Fruit fly (Drosophila melanogaster) whole organism, pupa: ENCODE results near the gene CG14204.

Experiments
- CG10348 ChIP-seq: fragments of 200-800 bp; sonication (Bioruptor generic); IDR thresholded peaks from 2 replicates; pipeline ENCODE4 v1.3.6; 2022; ENCODE audit warnings: missing biosample characterization, missing genetic modification characterization
- CG12605 ChIP-seq: fragments of 200-800 bp; sonication (Bioruptor generic); IDR thresholded peaks from 2 replicates; pipeline ENCODE4 v1.3.6; 2022; ENCODE audit warnings: missing biosample characterization, missing genetic modification characterization
- CG13204 ChIP-seq: fragments of 200-800 bp; sonication (Bioruptor generic); optimal IDR thresholded peaks from 2 replicates; lab custom pipeline; 2018; ENCODE audit warnings: missing biosample characterization, mild to moderate bottlenecking, missing genetic modification characterization, moderate library complexity
- CG14655 ChIP-seq: fragments of 200-800 bp; sonication (Bioruptor generic); optimal IDR thresholded peaks from 3 replicates; lab custom pipeline; 2017; ENCODE audit warnings: mild to moderate bottlenecking, missing biosample characterization, missing genetic modification reagents, missing genetic modification characterization
- CG15710 ChIP-seq: fragments of 200-800 bp; sonication (Bioruptor generic); optimal IDR thresholded peaks from 2 replicates; lab custom pipeline; 2018; ENCODE audit warnings: missing biosample characterization, mild to moderate bottlenecking, missing genetic modification characterization, moderate library complexity
- CG17806 ChIP-seq: fragments of 200-800 bp; sonication (Bioruptor generic); optimal IDR thresholded peaks from 2 replicates; lab custom pipeline; 2018; ENCODE audit warnings: missing biosample characterization, mild to moderate bottlenecking, missing genetic modification characterization, moderate library complexity
- CG32121 ChIP-seq: fragments of 200-800 bp; sonication (Bioruptor generic); IDR thresholded peaks from 2 replicates; pipeline ENCODE4 v1.3.6; 2022; ENCODE audit warnings: missing biosample characterization, missing genetic modification characterization
- CG34367 ChIP-seq: fragments of 200-800 bp; sonication (Bioruptor generic); optimal IDR thresholded peaks from 2 replicates; lab custom pipeline; 2018; ENCODE audit warnings: missing biosample characterization, mild to moderate bottlenecking, missing genetic modification characterization
- CG4496 ChIP-seq: fragments of 200-800 bp; sonication (Bioruptor generic); IDR thresholded peaks from 3 replicates; pipeline ENCODE4 v1.3.6; 2022; ENCODE audit warnings: missing biosample characterization, missing genetic modification characterization
- CG8159 ChIP-seq: fragments of 200-800 bp; sonication (Bioruptor generic); optimal IDR thresholded peaks from 3 replicates; lab custom pipeline; 2018; ENCODE audit warnings: missing biosample characterization, mild to moderate bottlenecking, missing genetic modification characterization, moderate library complexity
- CG8301 ChIP-seq: fragments of 200-800 bp; sonication (Bioruptor generic); optimal IDR thresholded peaks from 2 replicates; lab custom pipeline; 2018; ENCODE audit warnings: missing biosample characterization, mild to moderate bottlenecking, missing genetic modification characterization
- CG9948 ChIP-seq: fragments of 200-800 bp; sonication (Bioruptor generic); optimal IDR thresholded peaks from 2 replicates; lab custom pipeline; 2018; ENCODE audit warnings: missing biosample characterization, mild to moderate bottlenecking, missing genetic modification characterization, moderate library complexity
- D1 ChIP-seq: fragments of 200-800 bp; sonication (Bioruptor generic); optimal IDR thresholded peaks from 2 replicates; lab custom pipeline; 2018; ENCODE audit warnings: missing biosample characterization, mild to moderate bottlenecking, missing genetic modification characterization, moderate library complexity
- EcR ChIP-seq: fragments of 200-800 bp; sonication (Bioruptor generic); optimal IDR thresholded peaks from 3 replicates; lab custom pipeline; 2019; ENCODE audit warnings: missing biosample characterization, missing genetic modification characterization, mild to moderate bottlenecking, moderate library complexity, missing genetic modification reagents
- Ets98B ChIP-seq: fragments of 200-800 bp; sonication (Bioruptor generic); IDR thresholded peaks from 2 replicates; pipeline ENCODE4 v1.3.6; 2022; ENCODE audit warnings: missing biosample characterization, missing genetic modification characterization
- Pif1A ChIP-seq: fragments of 200-800 bp; sonication (Bioruptor generic); optimal IDR thresholded peaks from 3 replicates; lab custom pipeline; 2016; ENCODE audit warnings: missing biosample characterization, missing genetic modification characterization
- Pif1B ChIP-seq: fragments of 200-800 bp; sonication (Bioruptor generic); optimal IDR thresholded peaks from 3 replicates; lab custom pipeline; 2016; ENCODE audit warnings: missing biosample characterization, missing genetic modification characterization
- Snoo ChIP-seq: fragments of 200-800 bp; sonication (Bioruptor generic); optimal IDR thresholded peaks from 3 replicates; lab custom pipeline; 2017; ENCODE audit warnings: missing biosample characterization, mild to moderate bottlenecking, missing genetic modification characterization, inconsistent platforms
- fd96Ca ChIP-seq: fragments of 200-800 bp; sonication (Bioruptor generic); IDR thresholded peaks from 3 replicates; pipeline ENCODE4 v1.3.6; 2022; ENCODE audit warnings: missing biosample characterization, missing genetic modification characterization
- gl ChIP-seq: fragments of 200-800 bp; sonication (Bioruptor generic); optimal IDR thresholded peaks from 2 replicates; lab custom pipeline; 2018; ENCODE audit warnings: missing biosample characterization, mild to moderate bottlenecking, missing genetic modification characterization
- rn ChIP-seq: fragments of 200-800 bp; sonication (Bioruptor generic); IDR thresholded peaks from 2 replicates; pipeline ENCODE4 v1.3.6; 2022; ENCODE audit warnings: missing biosample characterization, missing genetic modification characterization

Gene CG14204

dm6 chrX:19604997-19605396 is 21.6 kb downstream of the CG14204 start, which contains the start of gene CG14207:
Gene CG14207 (plus strand): TSS chrX:19605199.
- TF ChIP-seq Pif1B (no peak), D1 (tag; lab: Kevin White, UChicago) (no peak), CG4496 (peak; percentile 45; the same call in 1 of the 3 replicates), CG32121 (GFP tag; lab: Robert Waterston, UW) (peak; percentile 39; the same call in 1 of the 2 replicates), CG15710 (no peak), CG9948 (no peak), Ets98B (peak; percentile 30; the same call in 1 of the 2 replicates), CG34367 (tag; lab: Kevin White, UChicago) (no peak), CG8159 (no peak), rn (GFP tag; lab: Robert Waterston, UW) (no peak), fd96Ca (no peak), CG12605 (GFP tag; lab: Robert Waterston, UW) (no peak), CG8301 (tag; lab: Kevin White, UChicago) (no peak), gl (tag; lab: Kevin White, UChicago) (no peak), Pif1A (no peak), CG13204 (GFP tag; lab: Kevin White, UChicago) (no peak), Snoo (no peak), CG10348 (GFP tag; lab: Robert Waterston, UW) (no peak), CG14655 (GFP tag; lab: Kevin White, UChicago) (no peak), EcR (peak; percentile 60), CG17806 (tag; lab: Kevin White, UChicago) (no peak)

- peak; percentile 29 for TF ChIP-seq CG13204 (GFP tag; lab: Kevin White, UChicago)
- no peak for TF ChIP-seq CG34367 (tag; lab: Kevin White, UChicago)
These were observed 22.5 kb downstream of the CG14204 start for dm6 chrX:19605915-19606314.

dm6 chrX:19606558-19606957 is 23.1 kb downstream of the CG14204 start:
- TF ChIP-seq CG34367 (tag; lab: Kevin White, UChicago): no peak
- TF ChIP-seq D1 (tag; lab: Kevin White, UChicago): no peak
- no peak for TF ChIP-seq Ets98B
- TF ChIP-seq CG13204 (GFP tag; lab: Kevin White, UChicago): no peak
- no peak for TF ChIP-seq gl (tag; lab: Kevin White, UChicago)
- TF ChIP-seq CG17806 (tag; lab: Kevin White, UChicago): no peak
- no peak for TF ChIP-seq CG9948
- TF ChIP-seq Pif1A: no peak
- no peak for TF ChIP-seq CG15710
- TF ChIP-seq CG10348 (GFP tag; lab: Robert Waterston, UW): no peak
- TF ChIP-seq CG12605 (GFP tag; lab: Robert Waterston, UW): no peak
- no peak for TF ChIP-seq rn (GFP tag; lab: Robert Waterston, UW)
- TF ChIP-seq Snoo: no peak
- TF ChIP-seq CG14655 (GFP tag; lab: Kevin White, UChicago): no peak
- no peak for TF ChIP-seq fd96Ca

- TF ChIP-seq D1 (tag; lab: Kevin White, UChicago): no peak
- no peak for TF ChIP-seq CG4496
- no peak for TF ChIP-seq gl (tag; lab: Kevin White, UChicago)
- no peak for TF ChIP-seq CG34367 (tag; lab: Kevin White, UChicago)
- TF ChIP-seq CG9948: no peak
- TF ChIP-seq Pif1A: no peak
- no peak for TF ChIP-seq CG13204 (GFP tag; lab: Kevin White, UChicago)
- TF ChIP-seq CG10348 (GFP tag; lab: Robert Waterston, UW): no peak
- no peak for TF ChIP-seq CG14655 (GFP tag; lab: Kevin White, UChicago)
- no peak for TF ChIP-seq CG32121 (GFP tag; lab: Robert Waterston, UW)
- TF ChIP-seq CG12605 (GFP tag; lab: Robert Waterston, UW): no peak
- TF ChIP-seq Ets98B: no peak
These were observed 23.6 kb downstream of the CG14204 start for dm6 chrX:19606971-19607370.

- no peak for TF ChIP-seq CG12605 (GFP tag; lab: Robert Waterston, UW)
- TF ChIP-seq CG32121 (GFP tag; lab: Robert Waterston, UW): no peak
- TF ChIP-seq CG10348 (GFP tag; lab: Robert Waterston, UW): no peak
- peak; percentile 51 for TF ChIP-seq EcR
- no peak for TF ChIP-seq Pif1B
- TF ChIP-seq CG34367 (tag; lab: Kevin White, UChicago): no peak
These were observed 24.7 kb downstream of the CG14204 start for dm6 chrX:19608042-19608609.

dm6 chrX:19611226-19611625 is 27.8 kb downstream of the CG14204 start, which contains the start of the genes Shawn and Tyler:
Gene Shawn (plus strand): TSS chrX:19611526.
Gene Tyler (plus strand): TSS chrX:19611526.
- no peak for TF ChIP-seq CG9948
- TF ChIP-seq gl (tag; lab: Kevin White, UChicago): no peak
- TF ChIP-seq fd96Ca: no peak
- TF ChIP-seq rn (GFP tag; lab: Robert Waterston, UW): no peak
- TF ChIP-seq CG34367 (tag; lab: Kevin White, UChicago): no peak
- TF ChIP-seq CG17806 (tag; lab: Kevin White, UChicago): no peak
- no peak for TF ChIP-seq CG10348 (GFP tag; lab: Robert Waterston, UW)
- no peak for TF ChIP-seq Snoo
- TF ChIP-seq Pif1B: no peak
- TF ChIP-seq CG15710: no peak

dm6 chrX:19613473-19613872 is 30.1 kb downstream of the CG14204 start:
- TF ChIP-seq CG4496 (peak; percentile 83), CG15710 (no peak), CG34367 (tag; lab: Kevin White, UChicago) (peak; percentile 45), CG12605 (GFP tag; lab: Robert Waterston, UW) (peak; percentile 57), EcR (no peak), Pif1B (no peak), CG8301 (tag; lab: Kevin White, UChicago) (no peak), CG14655 (GFP tag; lab: Kevin White, UChicago) (no peak), CG8159 (no peak), Snoo (peak; percentile 60), D1 (tag; lab: Kevin White, UChicago) (no peak), Ets98B (peak; percentile 10; the same call in 1 of the 2 replicates), CG13204 (GFP tag; lab: Kevin White, UChicago) (no peak), CG32121 (GFP tag; lab: Robert Waterston, UW) (no peak), gl (tag; lab: Kevin White, UChicago) (peak; percentile 34), CG10348 (GFP tag; lab: Robert Waterston, UW) (no peak), fd96Ca (no peak), Pif1A (no peak), CG17806 (tag; lab: Kevin White, UChicago) (no peak), rn (GFP tag; lab: Robert Waterston, UW) (no peak), CG9948 (no peak)
- TF ChIP-seq, all 21 proteins: peak for 6
